Fruit fly (Drosophila melanogaster): ENCODE results near the gene mtgo.

The mtgo gene

DNA sequence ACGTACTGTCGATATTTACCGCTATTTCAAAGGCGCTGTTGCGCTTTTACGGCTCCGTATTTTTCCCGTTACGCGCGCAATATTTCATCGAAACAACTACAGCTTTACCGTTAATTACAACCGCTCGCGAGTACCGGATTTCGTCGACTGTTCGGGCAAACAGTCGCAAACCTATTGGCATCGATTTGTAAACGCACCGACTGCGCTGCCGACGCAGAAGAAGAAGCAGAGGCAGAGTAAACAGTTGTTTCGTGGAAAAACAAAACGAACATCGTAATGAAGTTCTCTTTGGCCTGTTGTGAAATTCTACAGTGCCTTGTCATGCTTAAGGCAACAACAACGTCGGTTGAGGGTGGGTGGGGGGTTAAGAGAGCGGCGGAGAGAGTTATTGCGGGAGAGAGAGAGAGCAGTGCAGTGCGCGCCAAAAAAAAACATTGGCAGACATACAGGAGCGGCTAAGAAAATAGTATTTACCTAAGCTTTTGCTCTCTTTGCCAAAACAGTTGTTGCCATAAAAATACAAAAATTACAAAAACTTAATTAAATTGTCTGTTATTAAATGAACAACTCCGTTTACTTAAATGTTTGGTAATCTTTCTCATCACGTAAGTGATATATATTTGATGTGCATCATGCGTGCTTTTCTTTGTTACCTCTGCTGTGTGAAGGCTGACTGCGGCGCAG, 12.0 kb upstream of the mtgo start, which contains the start of gene CG5953 (continued):
- TF ChIP-seq CG18599 (GFP tag; optimal IDR thresholded peaks at IDR 0.05), result peak; percentile 99
- TF ChIP-seq CG2199 (GFP tag; IDR thresholded peaks at IDR 0.05), result peak; percentile 85
- TF ChIP-seq dimm (GFP tag; IDR thresholded peaks at IDR 0.05), result peak; percentile 89
- peak; percentile 97 for TF ChIP-seq CG8388 (GFP tag; optimal IDR thresholded peaks at IDR 0.05)
- TF ChIP-seq grn (GFP tag; optimal IDR thresholded peaks at IDR 0.05), result peak; percentile 73
- peak; percentile 95 for TF ChIP-seq CG14710 (tag; optimal IDR thresholded peaks at IDR 0.05)
- peak; percentile 95 for TF ChIP-seq H15 (GFP tag; IDR thresholded peaks at IDR 0.05)
- TF ChIP-seq hb (GFP tag; IDR thresholded peaks at IDR 0.05; ENCODE audit: partially characterized antibody), result no peak
- peak; percentile 86 for TF ChIP-seq CG18764 (GFP tag; optimal IDR thresholded peaks at IDR 0.05)
- TF ChIP-seq CG2712 (tag; optimal IDR thresholded peaks at IDR 0.05), result peak; percentile 97
- peak; percentile 94 for TF ChIP-seq CG11247 (GFP tag; IDR thresholded peaks at IDR 0.05)
- peak; percentile 97 for TF ChIP-seq CG17359 (tag; optimal IDR thresholded peaks at IDR 0.05)
- peak; percentile 98 for TF ChIP-seq CG12391 (tag; optimal IDR thresholded peaks at IDR 0.05)
- TF ChIP-seq Dp (GFP tag; optimal IDR thresholded peaks at IDR 0.05), result peak; percentile 26
- TF ChIP-seq CG5180 (GFP tag; optimal IDR thresholded peaks at IDR 0.05), result peak; percentile 86
- TF ChIP-seq da (GFP tag; optimal IDR thresholded peaks at IDR 0.05), result peak; percentile 64
- peak; percentile 97 for TF ChIP-seq CG18262 (tag; optimal IDR thresholded peaks at IDR 0.05)
- TF ChIP-seq Bdp1 (GFP tag; optimal IDR thresholded peaks at IDR 0.05), result peak; percentile 87
- peak; percentile 96 for TF ChIP-seq CG30403 (GFP tag; optimal IDR thresholded peaks at IDR 0.05)
- TF ChIP-seq crc (GFP tag; optimal IDR thresholded peaks at IDR 0.05), result peak; percentile 89
- peak; percentile 49 for TF ChIP-seq CG14965 (GFP tag; optimal IDR thresholded peaks at IDR 0.05; ENCODE audit: borderline replicate concordance)
- TF ChIP-seq CG10462 (GFP tag; optimal IDR thresholded peaks at IDR 0.05), result peak; percentile 85
- TF ChIP-seq CG1529 (GFP tag; optimal IDR thresholded peaks at IDR 0.05), result peak; percentile 95
- TF ChIP-seq GATAe (GFP tag; conservative IDR thresholded peaks at IDR 0.05), result peak; percentile 88
- peak; percentile 91 for TF ChIP-seq kni (GFP tag; optimal IDR thresholded peaks at IDR 0.05)
- TF ChIP-seq CG10209 (GFP tag; optimal IDR thresholded peaks at IDR 0.05), result peak; percentile 96
- peak; percentile 83 for TF ChIP-seq ab (GFP tag; optimal IDR thresholded peaks at IDR 0.05)
- peak; percentile 94 for TF ChIP-seq Camta (GFP tag; optimal IDR thresholded peaks at IDR 0.05)
- TF ChIP-seq Rx (GFP tag; IDR thresholded peaks at IDR 0.05), result peak; percentile 93
- TF ChIP-seq ken (GFP tag; IDR thresholded peaks at IDR 0.05), result peak; percentile 96
- peak; percentile 98 for TF ChIP-seq CG6689 (GFP tag; IDR thresholded peaks at IDR 0.05)
- TF ChIP-seq Dip3 (GFP tag; optimal IDR thresholded peaks at IDR 0.05), result peak; percentile 93
- peak; percentile 91 for TF ChIP-seq tio (GFP tag; optimal IDR thresholded peaks at IDR 0.05)
- peak; percentile 97 for TF ChIP-seq phol (tag; optimal IDR thresholded peaks at IDR 0.05)
- TF ChIP-seq mld (GFP tag; IDR thresholded peaks at IDR 0.05; ENCODE audit: partially characterized antibody), result no peak
- TF ChIP-seq Kr (GFP tag; optimal IDR thresholded peaks at IDR 0.05), result no peak
- peak; percentile 97 for TF ChIP-seq Rfx (GFP tag; IDR thresholded peaks at IDR 0.05)
- TF ChIP-seq pum (GFP tag; optimal IDR thresholded peaks at IDR 0.05), result peak; percentile 94
- TF ChIP-seq tap (tag; optimal IDR thresholded peaks at IDR 0.05), result peak; percentile 95
- peak; percentile 80 for TF ChIP-seq trh (GFP tag; optimal IDR thresholded peaks at IDR 0.05)
- peak; percentile 84 for TF ChIP-seq CG31365 (tag; optimal IDR thresholded peaks at IDR 0.05)
- TF ChIP-seq gsb-n (tag; optimal IDR thresholded peaks at IDR 0.05), result peak; percentile 97
- TF ChIP-seq odd (GFP tag; optimal IDR thresholded peaks at IDR 0.05), result peak; percentile 95
- peak; percentile 96 for TF ChIP-seq ind (GFP tag; optimal IDR thresholded peaks at IDR 0.05)
- TF ChIP-seq CG17361 (GFP tag; IDR thresholded peaks at IDR 0.05), result peak; percentile 94
- peak; percentile 94 for TF ChIP-seq CG3726 (GFP tag; IDR thresholded peaks at IDR 0.05)
- TF ChIP-seq D19A (tag; optimal IDR thresholded peaks at IDR 0.05), result peak; percentile 93
- peak; percentile 92 for TF ChIP-seq Usf (GFP tag; optimal IDR thresholded peaks at IDR 0.05)
- no peak for TF ChIP-seq zf30C (GFP tag; optimal IDR thresholded peaks at IDR 0.05)
- TF ChIP-seq disco-r (GFP tag; optimal IDR thresholded peaks at IDR 0.05), result peak; percentile 90

Data from whole organism, embryonic.